Worm (Caenorhabditis elegans) whole organism, L1 larva: ENCODE data around the gene C46F11.4.

Source experiments
- C16A3.4 ChIP-seq: fragments of 150-350 bp; optimal IDR thresholded peaks from 2 replicates; lab custom pipeline; 2014; ENCODE audit warnings: missing biosample characterization, missing genetic modification characterization
- C34B4.2 ChIP-seq: sonication (generic microtip); optimal IDR thresholded peaks from 2 replicates; lab custom pipeline; 2017; ENCODE audit warnings: mild to moderate bottlenecking, missing genetic modification characterization, missing compliant biosample characterization
- Y116A8C.19 ChIP-seq: sonication (generic microtip); optimal IDR thresholded peaks from 2 replicates; lab custom pipeline; 2016; ENCODE audit warnings: missing compliant biosample characterization, missing genetic modification characterization, borderline replicate concordance
- aha-1 ChIP-seq: fragments of 150-350 bp; optimal IDR thresholded peaks from 2 replicates; lab custom pipeline; 2014; ENCODE audit warnings: missing biosample characterization, missing genetic modification characterization
- alr-1 ChIP-seq: fragments of 200-800 bp; sonication (Bioruptor generic); optimal IDR thresholded peaks from 2 replicates; lab custom pipeline; 2018; ENCODE audit warnings: borderline replicate concordance, mild to moderate bottlenecking, missing genetic modification characterization, missing compliant biosample characterization
- ama-1 ChIP-seq: fragments of 150-350 bp; optimal IDR thresholded peaks from 2 replicates; lab custom pipeline; 2014
- ceh-63 ChIP-seq: fragments of 200-800 bp; sonication (Bioruptor generic); optimal IDR thresholded peaks from 2 replicates; lab custom pipeline; 2018; ENCODE audit warnings: mild to moderate bottlenecking, missing genetic modification characterization, missing compliant biosample characterization
- ceh-8 ChIP-seq: fragments of 200-800 bp; sonication (Bioruptor generic); optimal IDR thresholded peaks from 2 replicates; lab custom pipeline; 2018; ENCODE audit warnings: mild to moderate bottlenecking, missing genetic modification characterization, moderate library complexity, missing compliant biosample characterization
- ceh-88 ChIP-seq: fragments of 200-800 bp; sonication (Bioruptor generic); IDR thresholded peaks from 2 replicates; pipeline ENCODE4 v1.3.6; 2022; ENCODE audit warnings: missing genetic modification characterization, missing compliant biosample characterization
- ceh-90 ChIP-seq: sonication (generic microtip); optimal IDR thresholded peaks from 2 replicates; lab custom pipeline; 2016; ENCODE audit warnings: missing genetic modification characterization, missing compliant biosample characterization
- dpl-1 ChIP-seq, 3 experiments: fragments of 150-350 bp in 2 of 3; sonication (generic microtip) in 1 of 3; optimal IDR thresholded peaks; 2 replicates each; lab custom pipeline; 2014 to 2017; ENCODE audit warnings: missing biosample characterization in 3 of 3, missing genetic modification characterization in 3 of 3, missing genetic modification reagents in 3 of 3
- egl-13 ChIP-seq: sonication (generic microtip); optimal IDR thresholded peaks from 2 replicates; lab custom pipeline; 2016; ENCODE audit warnings: missing genotype, missing genetic modification reagents, missing genetic modification characterization, missing compliant biosample characterization
- egl-27 ChIP-seq, 2 experiments: fragments of 150-350 bp in 1 of 2; sonication (generic microtip); optimal IDR thresholded peaks; 3 replicates each; lab custom pipeline; 2017 to 2018; ENCODE audit warnings: missing biosample characterization in 2 of 2, missing genetic modification characterization in 2 of 2, missing genetic modification reagents in 2 of 2
- elt-3 ChIP-seq, 6 experiments: fragments of 150-350 bp in 1 of 6; sonication (generic microtip); optimal IDR thresholded peaks; 2 replicates each; lab custom pipeline; 2017 to 2018; ENCODE audit warnings: missing biosample characterization in 6 of 6, missing genetic modification characterization in 6 of 6, inconsistent platforms in 1 of 6
- fkh-10 ChIP-seq: sonication (generic microtip); optimal IDR thresholded peaks from 2 replicates; lab custom pipeline; 2017; ENCODE audit warnings: missing biosample characterization, missing genetic modification reagents, missing genetic modification characterization
- fkh-8 ChIP-seq: sonication (generic microtip); optimal IDR thresholded peaks from 2 replicates; lab custom pipeline; 2016; ENCODE audit warnings: mild to moderate bottlenecking, missing genetic modification characterization, missing compliant biosample characterization
- fos-1 ChIP-seq: fragments of 150-350 bp; optimal IDR thresholded peaks from 2 replicates; lab custom pipeline; 2014; ENCODE audit warnings: missing biosample characterization, missing genetic modification characterization
- hlh-17 ChIP-seq: fragments of 200-800 bp; sonication (Bioruptor generic); optimal IDR thresholded peaks from 2 replicates; lab custom pipeline; 2018; ENCODE audit warnings: missing genetic modification characterization, mild to moderate bottlenecking, missing compliant biosample characterization, moderate library complexity, borderline replicate concordance
- hlh-4 ChIP-seq: sonication (generic microtip); optimal IDR thresholded peaks from 2 replicates; lab custom pipeline; 2016; ENCODE audit warnings: mild to moderate bottlenecking, missing genetic modification characterization, missing compliant biosample characterization
- isw-1 ChIP-seq: fragments of 200-800 bp; sonication (Bioruptor generic); IDR thresholded peaks from 2 replicates; pipeline ENCODE4 v1.3.6; 2022; ENCODE audit warnings: missing genetic modification characterization, missing compliant biosample characterization
- jun-1 ChIP-seq: fragments of 150-350 bp; optimal IDR thresholded peaks from 2 replicates; lab custom pipeline; 2014; ENCODE audit warnings: missing biosample characterization, missing genetic modification reagents, missing genetic modification characterization
- lin-13 ChIP-seq: fragments of 150-350 bp; optimal IDR thresholded peaks from 2 replicates; lab custom pipeline; 2014; ENCODE audit warnings: missing biosample characterization, missing genetic modification reagents, missing genetic modification characterization
- lin-35 ChIP-seq, 2 experiments: fragments of 150-350 bp; optimal IDR thresholded peaks; 2 replicates each; lab custom pipeline; 2014; ENCODE audit warnings: missing biosample characterization in 2 of 2, missing genetic modification characterization in 2 of 2, missing genetic modification reagents in 2 of 2
- lir-3 ChIP-seq: sonication (generic microtip); optimal IDR thresholded peaks from 2 replicates; lab custom pipeline; 2016; ENCODE audit warnings: mild to moderate bottlenecking, missing genetic modification characterization, moderate library complexity, missing compliant biosample characterization; ENCODE audit not compliant: poor library complexity
- lsy-2 ChIP-seq, 2 experiments: fragments of 150-350 bp; optimal IDR thresholded peaks; 2 replicates each; lab custom pipeline; 2014; ENCODE audit warnings: missing biosample characterization in 2 of 2, missing genetic modification characterization in 2 of 2
- mdl-1 ChIP-seq, 2 experiments: fragments of 150-350 bp; optimal IDR thresholded peaks; 2 replicates each; lab custom pipeline; 2014 to 2017; ENCODE audit warnings: missing biosample characterization in 2 of 2, missing genetic modification characterization in 2 of 2, inconsistent platforms in 1 of 2
- mef-2 ChIP-seq: fragments of 150-350 bp; optimal IDR thresholded peaks from 2 replicates; lab custom pipeline; 2014; ENCODE audit warnings: missing biosample characterization, missing genetic modification characterization
- mep-1 ChIP-seq: fragments of 150-350 bp; optimal IDR thresholded peaks from 2 replicates; lab custom pipeline; 2014; ENCODE audit warnings: missing biosample characterization, missing genetic modification characterization
- nhr-11 ChIP-seq: fragments of 150-350 bp; optimal IDR thresholded peaks from 2 replicates; lab custom pipeline; 2014; ENCODE audit warnings: missing biosample characterization, missing genetic modification characterization
- nhr-12 ChIP-seq: sonication (generic microtip); optimal IDR thresholded peaks from 2 replicates; lab custom pipeline; 2017; ENCODE audit warnings: missing biosample characterization, missing genetic modification characterization
- nhr-19 ChIP-seq: fragments of 200-800 bp; sonication (Bioruptor generic); conservative IDR thresholded peaks from 2 replicates; pipeline ENCODE4 v1.3.6; 2022; ENCODE audit warnings: missing genetic modification characterization, missing compliant biosample characterization
- nhr-20 ChIP-seq: sonication (generic microtip); optimal IDR thresholded peaks from 2 replicates; lab custom pipeline; 2016; ENCODE audit warnings: mild to moderate bottlenecking, missing genetic modification characterization, missing compliant biosample characterization
- nhr-237 ChIP-seq: fragments of 150-350 bp; optimal IDR thresholded peaks from 2 replicates; lab custom pipeline; 2014; ENCODE audit warnings: missing biosample characterization, missing genetic modification characterization
- nhr-47 ChIP-seq: sonication (generic microtip); optimal IDR thresholded peaks from 2 replicates; lab custom pipeline; 2016; ENCODE audit warnings: mild to moderate bottlenecking, missing genetic modification characterization, moderate library complexity, missing compliant biosample characterization
- nhr-71 ChIP-seq: sonication (generic microtip); optimal IDR thresholded peaks from 2 replicates; lab custom pipeline; 2016; ENCODE audit warnings: mild to moderate bottlenecking, missing genetic modification characterization, moderate library complexity, missing compliant biosample characterization
- nhr-76 ChIP-seq: sonication (generic microtip); optimal IDR thresholded peaks from 2 replicates; lab custom pipeline; 2017; ENCODE audit warnings: missing biosample characterization, missing genetic modification characterization
- nhr-85 ChIP-seq: sonication (generic microtip); peaks from one replicate; lab custom pipeline; 2016; ENCODE audit warnings: missing genetic modification characterization, inconsistent platforms, missing compliant biosample characterization
- pax-3 ChIP-seq: fragments of 200-800 bp; sonication (Bioruptor generic); optimal IDR thresholded peaks from 2 replicates; lab custom pipeline; 2018; ENCODE audit warnings: mild to moderate bottlenecking, missing genetic modification characterization, moderate library complexity, missing compliant biosample characterization
- rnt-1 ChIP-seq: sonication (generic microtip); optimal IDR thresholded peaks from 2 replicates; lab custom pipeline; 2016; ENCODE audit warnings: mild to moderate bottlenecking, missing genetic modification characterization, moderate library complexity, missing compliant biosample characterization
- sox-4 ChIP-seq: sonication (generic microtip); optimal IDR thresholded peaks from 2 replicates; lab custom pipeline; 2016; ENCODE audit warnings: missing genetic modification characterization, missing compliant biosample characterization
- sup-37 ChIP-seq: fragments of 200-800 bp; sonication (Bioruptor generic); optimal IDR thresholded peaks from 2 replicates; lab custom pipeline; 2018; ENCODE audit warnings: mild to moderate bottlenecking, missing genetic modification characterization, missing compliant biosample characterization
- tlp-1 ChIP-seq: fragments of 150-350 bp; optimal IDR thresholded peaks from 2 replicates; lab custom pipeline; 2014; ENCODE audit warnings: missing biosample characterization, missing genetic modification characterization
- unc-62 ChIP-seq: fragments of 150-350 bp; optimal IDR thresholded peaks from 2 replicates; lab custom pipeline; 2014; ENCODE audit warnings: missing biosample characterization, missing genetic modification reagents, missing genetic modification characterization
- unc-86 ChIP-seq: sonication (generic microtip); optimal IDR thresholded peaks from 2 replicates; lab custom pipeline; 2016; ENCODE audit warnings: missing genetic modification characterization, missing compliant biosample characterization
- unc-98 ChIP-seq: fragments of 200-800 bp; sonication (Bioruptor generic); IDR thresholded peaks from 2 replicates; pipeline ENCODE4 v1.3.6; 2022; ENCODE audit warnings: missing genetic modification characterization, missing compliant biosample characterization
- xbp-1 ChIP-seq: sonication (generic microtip); optimal IDR thresholded peaks from 2 replicates; lab custom pipeline; 2016; ENCODE audit warnings: missing genetic modification characterization, missing compliant biosample characterization
- zip-4 ChIP-seq: fragments of 200-800 bp; sonication (Bioruptor generic); optimal IDR thresholded peaks from 2 replicates; lab custom pipeline; 2018; ENCODE audit warnings: mild to moderate bottlenecking, missing genetic modification characterization, moderate library complexity, missing compliant biosample characterization
- ztf-4 ChIP-seq: fragments of 150-350 bp; optimal IDR thresholded peaks from 2 replicates; lab custom pipeline; 2014; ENCODE audit warnings: missing biosample characterization, missing genetic modification characterization

The C46F11.4 gene

ce11 chrIII:3703397-3703796 lies 39.3 kb upstream of the C46F11.4 start, which contains the start of gene C14B1.3 (continued):
- TF ChIP-seq C16A3.4 (tag; lab: Kevin White, UChicago) = no peak
- peak; percentile 39 for TF ChIP-seq nhr-71
- TF ChIP-seq zip-4 (GFP tag; lab: Kevin White, UChicago) = peak; percentile 30
- no peak for TF ChIP-seq nhr-11 (tag; lab: Kevin White, UChicago)
- no peak for TF ChIP-seq hlh-4
- TF ChIP-seq mep-1 (tag; lab: Kevin White, UChicago) = peak; percentile 3
- TF ChIP-seq Y116A8C.19 (tag; lab: Kevin White, UChicago) = no peak
- no peak for TF ChIP-seq pax-3
- peak in 1 of 3 experiments; percentile 28 for TF ChIP-seq dpl-1 (GFP tag; optimal IDR thresholded peaks at IDR 0.05; lab: Kevin White, UChicago)
- no peak for TF ChIP-seq nhr-85
- TF ChIP-seq mdl-1 (tag; optimal IDR thresholded peaks at IDR 0.05; lab: Kevin White, UChicago) = peak in 1 of 2 experiments; percentile 29
- TF ChIP-seq C34B4.2 (tag; lab: Kevin White, UChicago) = no peak
- TF ChIP-seq lin-35 (GFP tag; optimal IDR thresholded peaks at IDR 0.05; lab: Kevin White, UChicago) = peak; percentile 15 to 56
- TF ChIP-seq jun-1 = peak; percentile 17
- TF ChIP-seq nhr-12 = no peak
- TF ChIP-seq lir-3 = no peak
- no peak for TF ChIP-seq rnt-1 (tag; lab: Kevin White, UChicago)
- no peak for TF ChIP-seq hlh-17 (GFP tag; lab: Kevin White, UChicago)
- no peak for TF ChIP-seq ceh-90 (tag; lab: Kevin White, UChicago)
- TF ChIP-seq xbp-1 (tag; lab: Kevin White, UChicago) = peak; percentile 1
- TF ChIP-seq lsy-2 (tag; optimal IDR thresholded peaks at IDR 0.05; lab: Kevin White, UChicago) = peak; percentile 28 to 32
- TF ChIP-seq ceh-88 (GFP tag; lab: Robert Waterston, UW) = no peak
- TF ChIP-seq nhr-237 (tag; lab: Kevin White, UChicago) = no peak
- no peak for TF ChIP-seq fos-1 (tag; lab: Kevin White, UChicago)

- no peak for TF ChIP-seq ceh-90 (tag; lab: Kevin White, UChicago)
- no peak for TF ChIP-seq aha-1 (tag; lab: Kevin White, UChicago)
- peak; percentile 17 to 31 for TF ChIP-seq lin-35 (GFP tag; optimal IDR thresholded peaks at IDR 0.05; lab: Kevin White, UChicago)
- TF ChIP-seq fkh-8 (tag; lab: Kevin White, UChicago) = no peak
- TF ChIP-seq tlp-1 (tag; lab: Kevin White, UChicago) = no peak
- no peak for TF ChIP-seq ceh-63 (GFP tag; lab: Kevin White, UChicago)
- TF ChIP-seq lin-13 = no peak
- no peak for TF ChIP-seq unc-86
- TF ChIP-seq mep-1 (tag; lab: Kevin White, UChicago) = peak; percentile 47
- no peak for TF ChIP-seq nhr-20
- no peak for TF ChIP-seq nhr-47 (tag; lab: Kevin White, UChicago)
- TF ChIP-seq mef-2 (tag; lab: Kevin White, UChicago) = no peak
- TF ChIP-seq elt-3 (tag; optimal IDR thresholded peaks at IDR 0.05; lab: Kevin White, UChicago) = peak in 1 of 6 experiments; percentile 22
- no peak for TF ChIP-seq C16A3.4 (tag; lab: Kevin White, UChicago)
- no peak for TF ChIP-seq ztf-4 (tag; lab: Kevin White, UChicago)
- TF ChIP-seq unc-62 (GFP tag; lab: Kevin White, UChicago) = no peak
- TF ChIP-seq isw-1 (GFP tag; lab: Robert Waterston, UW) = no peak
- TF ChIP-seq hlh-4 = no peak
- no peak for TF ChIP-seq sup-37 (GFP tag; lab: Kevin White, UChicago)
- TF ChIP-seq egl-27 (tag; optimal IDR thresholded peaks at IDR 0.05; lab: Kevin White, UChicago) = no peak
- no peak for TF ChIP-seq nhr-76 (tag; lab: Kevin White, UChicago)
- TF ChIP-seq ama-1 = no peak
- TF ChIP-seq C34B4.2 (tag; lab: Kevin White, UChicago) = no peak
- no peak for TF ChIP-seq hlh-17 (GFP tag; lab: Kevin White, UChicago)
- TF ChIP-seq sox-4 = no peak
- TF ChIP-seq ceh-8 (GFP tag; lab: Kevin White, UChicago) = no peak
- no peak for TF ChIP-seq nhr-85
- peak in 1 of 2 experiments; percentile 70 for TF ChIP-seq mdl-1 (tag; optimal IDR thresholded peaks at IDR 0.05; lab: Kevin White, UChicago)
- no peak for TF ChIP-seq alr-1
- TF ChIP-seq nhr-12 = no peak
- TF ChIP-seq nhr-19 (GFP tag; lab: Robert Waterston, UW) = 0 out of 2 replicates have a peak, but pooled peaks have one; percentile 10
- no peak for TF ChIP-seq nhr-11 (tag; lab: Kevin White, UChicago)
- TF ChIP-seq fkh-10 = no peak
- TF ChIP-seq egl-13 = no peak
- TF ChIP-seq unc-98 (GFP tag; lab: Robert Waterston, UW) = no peak
Measured at ce11 chrIII:3701411-3702310, 37.6 kb upstream of the C46F11.4 start, which contains the start of the genes pdi-1 and C14B1.2. TSS of gene pdi-1 (minus strand) at chrIII:3701461. TSS of gene C14B1.2 (plus strand) at chrIII:3702260.
